Worm (Caenorhabditis elegans): ENCODE data around the gene T12D8.9.

ce11 chrIII:13635730-13636360 is 18.9 kb downstream of the T12D8.9 start:
- TF ChIP-seq hlh-30 (tag; optimal IDR thresholded peaks at IDR 0.05; ENCODE audit: insufficient read depth) (no peak), pha-4 (tag; optimal IDR thresholded peaks at IDR 0.05) (no peak), sox-4 (tag; optimal IDR thresholded peaks at IDR 0.05) (no peak)

All from whole organism, late embryonic.